Fruit fly (Drosophila melanogaster) whole organism, embryonic: Measurements from ENCODE around the gene CG11668.

ENCODE experiments used
- Awh ChIP-seq: fragments of 200-800 bp; sonication (Bioruptor generic); IDR thresholded peaks from 2 replicates; pipeline ENCODE4, ENCODE4 v1.3.6; 2022; ENCODE audit warnings: missing biosample characterization, missing genetic modification characterization
- B-H2 ChIP-seq: fragments of 200-800 bp; sonication (Bioruptor generic); optimal IDR thresholded peaks from 2 replicates; lab custom pipeline; 2018; ENCODE audit warnings: missing biosample characterization, mild to moderate bottlenecking, missing genetic modification characterization
- CG10654 ChIP-seq: fragments of 200-800 bp; sonication (Bioruptor generic); optimal IDR thresholded peaks from 2 replicates; lab custom pipeline; 2016; ENCODE audit warnings: missing biosample characterization, missing genetic modification characterization
- CG10979 ChIP-seq: fragments of 200-800 bp; sonication (Bioruptor generic); optimal IDR thresholded peaks from 2 replicates; lab custom pipeline; 2018; ENCODE audit warnings: missing biosample characterization, mild to moderate bottlenecking, missing genetic modification characterization, moderate library complexity
- CG11398 ChIP-seq: fragments of 200-800 bp; sonication (Bioruptor generic); optimal IDR thresholded peaks from 2 replicates; lab custom pipeline; 2016; ENCODE audit warnings: missing biosample characterization, missing genetic modification characterization
- CG13775 ChIP-seq: fragments of 200-800 bp; sonication (Bioruptor generic); optimal IDR thresholded peaks from 3 replicates; lab custom pipeline; 2017; ENCODE audit warnings: missing biosample characterization, mild to moderate bottlenecking, missing genetic modification characterization
- CG15696 ChIP-seq: fragments of 200-800 bp; sonication (Bioruptor generic); optimal IDR thresholded peaks from 2 replicates; lab custom pipeline; 2019; ENCODE audit warnings: missing biosample characterization, mild to moderate bottlenecking, missing genetic modification characterization, moderate library complexity
- CG1647 ChIP-seq: fragments of 200-800 bp; sonication (Bioruptor generic); optimal IDR thresholded peaks from 3 replicates; lab custom pipeline; 2016; ENCODE audit warnings: missing biosample characterization, missing genetic modification characterization
- CG17359 ChIP-seq: fragments of 200-800 bp; sonication (Bioruptor generic); optimal IDR thresholded peaks from 3 replicates; lab custom pipeline; 2018; ENCODE audit warnings: missing biosample characterization, mild to moderate bottlenecking, missing genetic modification characterization, moderate library complexity
- CG17361 ChIP-seq: fragments of 200-800 bp; sonication (Bioruptor generic); IDR thresholded peaks from 3 replicates; pipeline ENCODE4 v1.3.6; 2022; ENCODE audit warnings: missing biosample characterization, missing genetic modification characterization
- CG17568 ChIP-seq: fragments of 200-800 bp; sonication (Bioruptor generic); optimal IDR thresholded peaks from 2 replicates; lab custom pipeline; 2018; ENCODE audit warnings: missing biosample characterization, mild to moderate bottlenecking, missing genetic modification characterization, moderate library complexity
- CG18476 ChIP-seq: fragments of 200-800 bp; sonication (Bioruptor generic); optimal IDR thresholded peaks from 2 replicates; lab custom pipeline; 2016; ENCODE audit warnings: missing biosample characterization, mild to moderate bottlenecking, missing genetic modification characterization
- CG18599 ChIP-seq: fragments of 200-800 bp; sonication (Bioruptor generic); optimal IDR thresholded peaks from 3 replicates; lab custom pipeline; 2017; ENCODE audit warnings: missing biosample characterization, missing genetic modification characterization, mild to moderate bottlenecking, moderate library complexity, missing genetic modification reagents
- CG31441 ChIP-seq: fragments of 200-800 bp; sonication (Bioruptor generic); IDR thresholded peaks from 2 replicates; pipeline ENCODE4 v1.3.6; 2022; ENCODE audit warnings: missing biosample characterization, missing genetic modification characterization
- CG33213 ChIP-seq: fragments of 200-800 bp; sonication (Bioruptor generic); optimal IDR thresholded peaks from 3 replicates; lab custom pipeline; 2016; ENCODE audit warnings: missing biosample characterization, missing genetic modification characterization
- CG33557 ChIP-seq: fragments of 200-800 bp; sonication (Bioruptor generic); optimal IDR thresholded peaks from 2 replicates; lab custom pipeline; 2019; ENCODE audit warnings: missing biosample characterization, mild to moderate bottlenecking, missing genetic modification characterization, moderate library complexity
- CG4360 ChIP-seq: fragments of 200-800 bp; sonication (Bioruptor generic); IDR thresholded peaks from 2 replicates; pipeline ENCODE4 v1.3.6; 2022; ENCODE audit warnings: missing biosample characterization, missing genetic modification characterization
- CG6654 ChIP-seq: fragments of 200-800 bp; sonication (Bioruptor generic); optimal IDR thresholded peaks from 2 replicates; lab custom pipeline; 2017; ENCODE audit warnings: missing biosample characterization, mild to moderate bottlenecking, missing genetic modification characterization
- CG6813 ChIP-seq: fragments of 200-800 bp; sonication (Bioruptor generic); optimal IDR thresholded peaks from 2 replicates; lab custom pipeline; 2017; ENCODE audit warnings: missing biosample characterization, missing genetic modification characterization, mild to moderate bottlenecking, moderate library complexity, missing genetic modification reagents
- CG6854 ChIP-seq: fragments of 200-800 bp; sonication (Bioruptor generic); optimal IDR thresholded peaks from 3 replicates; lab custom pipeline; 2017; ENCODE audit warnings: missing biosample characterization, mild to moderate bottlenecking, missing genetic modification characterization
- CG7963 ChIP-seq: fragments of 200-800 bp; sonication (Bioruptor generic); IDR thresholded peaks from 3 replicates; pipeline ENCODE4 v1.3.6; 2022; ENCODE audit warnings: missing biosample characterization, missing genetic modification characterization; ENCODE audit not compliant: partially characterized antibody
- CG8765 ChIP-seq: fragments of 200-800 bp; sonication (Bioruptor generic); IDR thresholded peaks from 2 replicates; pipeline ENCODE4 v1.3.6; 2022; ENCODE audit warnings: missing biosample characterization, missing genetic modification characterization
- CG9797 ChIP-seq: fragments of 200-800 bp; sonication (Bioruptor generic); optimal IDR thresholded peaks from 3 replicates; lab custom pipeline; 2018; ENCODE audit warnings: missing biosample characterization, mild to moderate bottlenecking, missing genetic modification characterization
- CkIIα-i1 ChIP-seq: fragments of 200-800 bp; sonication (Bioruptor generic); IDR thresholded peaks from 2 replicates; pipeline ENCODE4 v1.3.6; 2022; ENCODE audit warnings: missing biosample characterization, missing genetic modification characterization
- Hr3 ChIP-seq: fragments of 200-800 bp; sonication (Bioruptor generic); optimal IDR thresholded peaks from 3 replicates; lab custom pipeline; 2016; ENCODE audit warnings: missing biosample characterization, missing genetic modification characterization
- Hr78 ChIP-seq, 2 experiments: fragments of 200-800 bp in 1 of 2; fragments of >200 bp in 1 of 2; sonication (Bioruptor generic) in 1 of 2; optimal IDR thresholded peaks; 2 replicates each; lab custom pipeline; 2017 to 2019; ENCODE audit warnings: missing biosample characterization in 2 of 2, missing genetic modification characterization in 2 of 2, mild to moderate bottlenecking in 1 of 2, moderate library complexity in 1 of 2
- Kr ChIP-seq: fragments of 200-800 bp; sonication (Bioruptor generic); optimal IDR thresholded peaks from 2 replicates; lab custom pipeline; 2017; ENCODE audit warnings: missing biosample characterization, mild to moderate bottlenecking, missing genetic modification characterization
- Oaz ChIP-seq: fragments of 200-800 bp; sonication (Bioruptor generic); IDR thresholded peaks from 2 replicates; pipeline ENCODE4 v1.3.6; 2022; ENCODE audit warnings: missing biosample characterization, missing genetic modification characterization
- Oli ChIP-seq: fragments of 200-800 bp; sonication (Bioruptor generic); optimal IDR thresholded peaks from 2 replicates; lab custom pipeline; 2018; ENCODE audit warnings: missing biosample characterization, mild to moderate bottlenecking, missing genetic modification characterization, moderate library complexity
- Side ChIP-seq: fragments of 200-800 bp; sonication (Bioruptor generic); optimal IDR thresholded peaks from 2 replicates; lab custom pipeline; 2016; ENCODE audit warnings: missing biosample characterization, missing genetic modification characterization
- Stat92E ChIP-seq, 3 experiments: fragments of >200 bp in 2 of 3; fragments of 200-800 bp in 1 of 3; sonication (Bioruptor generic) in 1 of 3; optimal IDR thresholded peaks; 2 replicates each; lab custom pipeline; 2017 to 2019; ENCODE audit warnings: missing biosample characterization in 3 of 3, missing genetic modification characterization in 3 of 3, mild to moderate bottlenecking in 1 of 3, moderate library complexity in 1 of 3
- Taf1 ChIP-seq: fragments of 200-800 bp; sonication (Bioruptor generic); IDR thresholded peaks from 2 replicates; pipeline ENCODE4 v1.3.6; 2022; ENCODE audit warnings: missing biosample characterization, missing genetic modification characterization
- Xbp1 ChIP-seq: fragments of 200-800 bp; sonication (Bioruptor generic); optimal IDR thresholded peaks from 3 replicates; lab custom pipeline; 2016; ENCODE audit warnings: missing biosample characterization, mild to moderate bottlenecking, missing genetic modification characterization
- ap ChIP-seq: fragments of 200-800 bp; sonication (Bioruptor generic); IDR thresholded peaks from 2 replicates; pipeline ENCODE4 v1.3.6; 2022; ENCODE audit warnings: missing biosample characterization, missing genetic modification characterization
- ase ChIP-seq: fragments of 200-800 bp; sonication (Bioruptor generic); IDR thresholded peaks from 3 replicates; pipeline ENCODE4 v1.3.6; 2022; ENCODE audit warnings: missing biosample characterization, missing genetic modification characterization
- cg ChIP-seq: fragments of 200-800 bp; sonication (Bioruptor generic); optimal IDR thresholded peaks from 3 replicates; lab custom pipeline; 2019; ENCODE audit warnings: missing biosample characterization, mild to moderate bottlenecking, missing genetic modification characterization, moderate library complexity
- ci ChIP-seq: fragments of 200-800 bp; sonication (Bioruptor generic); IDR thresholded peaks from 3 replicates; pipeline ENCODE4 v1.3.6; 2022; ENCODE audit warnings: missing biosample characterization, missing genetic modification characterization
- dysf ChIP-seq: fragments of 200-800 bp; sonication (Bioruptor generic); IDR thresholded peaks from 3 replicates; pipeline ENCODE4 v1.3.6; 2022; ENCODE audit warnings: missing biosample characterization, missing genetic modification characterization
- fd102C ChIP-seq: fragments of 200-800 bp; sonication (Bioruptor generic); optimal IDR thresholded peaks from 2 replicates; lab custom pipeline; 2018; ENCODE audit warnings: missing biosample characterization, mild to moderate bottlenecking, missing genetic modification characterization, moderate library complexity
- lov ChIP-seq, 2 experiments: fragments of 200-800 bp in 1 of 2; fragments of >200 bp in 1 of 2; sonication (Bioruptor generic) in 1 of 2; IDR thresholded peaks in 1 of 2; optimal IDR thresholded peaks in 1 of 2; 2 replicates in 1 of 2; 3 replicates in 1 of 2; pipeline versions ENCODE4 v1.3.6 to Lab custom; 2017 to 2022; ENCODE audit warnings: missing biosample characterization in 1 of 2, missing genetic modification characterization in 1 of 2
- mirr ChIP-seq: fragments of 200-800 bp; sonication (Bioruptor generic); optimal IDR thresholded peaks from 3 replicates; lab custom pipeline; 2018; ENCODE audit warnings: missing biosample characterization, mild to moderate bottlenecking, missing genetic modification characterization
- repo ChIP-seq: fragments of 200-800 bp; sonication (Bioruptor generic); optimal IDR thresholded peaks from 2 replicates; lab custom pipeline; 2016; ENCODE audit warnings: missing biosample characterization, missing genetic modification characterization
- sc ChIP-seq, 3 experiments: fragments of >200 bp in 2 of 3; fragments of 200-800 bp in 1 of 3; sonication (Bioruptor generic) in 1 of 3; optimal IDR thresholded peaks; 2 replicates in 2 of 3; 3 replicates in 1 of 3; lab custom pipeline; 2017; ENCODE audit warnings: mild to moderate bottlenecking in 1 of 3, missing biosample characterization in 1 of 3, missing genetic modification characterization in 1 of 3, missing genetic modification reagents in 1 of 3
- schlank ChIP-seq: fragments of 200-800 bp; sonication (Bioruptor generic); optimal IDR thresholded peaks from 2 replicates; lab custom pipeline; 2018; ENCODE audit warnings: missing biosample characterization, mild to moderate bottlenecking, missing genetic modification characterization
- so ChIP-seq: fragments of 200-800 bp; sonication (Bioruptor generic); IDR thresholded peaks from 3 replicates; pipeline ENCODE4 v1.3.6; 2022; ENCODE audit warnings: missing biosample characterization, missing genetic modification characterization
- sug ChIP-seq: fragments of 200-800 bp; optimal IDR thresholded peaks from 2 replicates; lab custom pipeline; 2019; ENCODE audit warnings: missing biosample characterization, mild to moderate bottlenecking, missing genetic modification characterization, moderate library complexity
- tna ChIP-seq: fragments of 200-800 bp; sonication (Bioruptor generic); IDR thresholded peaks from 2 replicates; pipeline ENCODE4 v1.3.6; 2022; ENCODE audit warnings: missing biosample characterization, missing genetic modification characterization; ENCODE audit not compliant: partially characterized antibody
- twi ChIP-seq: fragments of 200-800 bp; optimal IDR thresholded peaks from 2 replicates; lab custom pipeline; 2019; ENCODE audit warnings: missing biosample characterization, mild to moderate bottlenecking, missing genetic modification characterization, moderate library complexity
- tx ChIP-seq: fragments of 200-800 bp; sonication (Bioruptor generic); optimal IDR thresholded peaks from 2 replicates; lab custom pipeline; 2016; ENCODE audit warnings: missing biosample characterization, missing genetic modification characterization

Gene CG11668

DNA sequence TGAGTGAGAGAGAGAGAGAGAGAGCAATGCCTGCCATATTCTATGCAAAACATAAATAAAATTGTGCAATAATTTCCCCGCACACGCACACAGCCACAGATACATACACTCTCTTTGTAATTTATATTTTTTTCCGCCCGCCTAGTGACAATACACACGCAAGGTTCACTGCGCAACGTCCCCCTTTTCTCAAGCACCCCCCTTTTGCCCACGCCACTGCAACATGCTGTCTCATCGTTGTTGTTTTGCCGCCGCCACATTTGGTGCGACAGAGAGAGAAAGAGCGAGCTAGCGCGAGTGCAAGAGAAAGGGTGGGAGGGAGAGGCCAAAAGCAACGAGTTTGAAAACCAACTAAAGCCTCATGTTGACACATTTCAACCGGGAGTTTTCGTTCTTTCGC lies 25.8 kb upstream of the CG11668 start (continued):
- TF ChIP-seq CG8765 (GFP tag; lab: Robert Waterston, UW): peak; percentile 60; the same call in 1 of the 2 replicates
- no peak for TF ChIP-seq CG17361 (GFP tag; lab: Robert Waterston, UW)
- peak; percentile 38 for TF ChIP-seq Oli
- TF ChIP-seq twi (tag; lab: Kevin White, UChicago): peak; percentile 18
- no peak for TF ChIP-seq CG6854 (GFP tag; lab: Kevin White, UChicago)
- no peak for TF ChIP-seq B-H2
- peak; percentile 16 for TF ChIP-seq CG10654 (GFP tag; lab: Kevin White, UChicago)
- TF ChIP-seq CG33213: peak; percentile 37
- TF ChIP-seq lov (optimal IDR thresholded peaks at IDR 0.05; lab: Kevin White, UChicago): no peak
- TF ChIP-seq lov (GFP tag; IDR thresholded peaks at IDR 0.05; lab: Robert Waterston, UW): 0 out of 3 replicates have a peak, but pooled peaks have one; percentile 57
- TF ChIP-seq CG6813: peak; percentile 46
- peak; percentile 78 for TF ChIP-seq Awh (GFP tag; lab: Robert Waterston, UW)
- TF ChIP-seq Stat92E (GFP tag; optimal IDR thresholded peaks at IDR 0.05; lab: Kevin White, UChicago): no peak
- no peak for TF ChIP-seq CkIIα-i1 (GFP tag; lab: Robert Waterston, UW)
- TF ChIP-seq repo (GFP tag; lab: Kevin White, UChicago): peak; percentile 47
- TF ChIP-seq sc (optimal IDR thresholded peaks at IDR 0.05; lab: Kevin White, UChicago): no peak
- no peak for TF ChIP-seq sc (GFP tag; optimal IDR thresholded peaks at IDR 0.05; lab: Kevin White, UChicago)
- TF ChIP-seq fd102C (GFP tag; lab: Kevin White, UChicago): no peak
- TF ChIP-seq Xbp1 (GFP tag; lab: Kevin White, UChicago): peak; percentile 67
- TF ChIP-seq CG17359: peak; percentile 65
- TF ChIP-seq schlank (tag; lab: Kevin White, UChicago): peak; percentile 29
- TF ChIP-seq tx (GFP tag; lab: Kevin White, UChicago): peak; percentile 21
- no peak for TF ChIP-seq CG17568 (GFP tag; lab: Kevin White, UChicago)
- no peak for TF ChIP-seq Taf1
- peak; percentile 69; the same call in 2 of the 3 replicates for TF ChIP-seq ase (GFP tag; lab: Robert Waterston, UW)
- TF ChIP-seq CG11398: no peak
- TF ChIP-seq cg (GFP tag; lab: Kevin White, UChicago): peak; percentile 77
- TF ChIP-seq CG10979 (tag; lab: Kevin White, UChicago): peak; percentile 47
- TF ChIP-seq CG7963 (GFP tag; lab: Robert Waterston, UW): no peak
- peak in 1 of 2 experiments; percentile 11 for TF ChIP-seq Hr78 (GFP tag; optimal IDR thresholded peaks at IDR 0.05; lab: Kevin White, UChicago)
- no peak for TF ChIP-seq Kr (GFP tag; lab: Kevin White, UChicago)
- TF ChIP-seq mirr: peak; percentile 3
- TF ChIP-seq CG9797 (GFP tag; lab: Kevin White, UChicago): no peak
- TF ChIP-seq Hr3 (GFP tag; lab: Kevin White, UChicago): peak; percentile 46
- 0 out of 3 replicates have a peak, but pooled peaks have one; percentile 47 for TF ChIP-seq so (GFP tag; lab: Robert Waterston, UW)
- peak; percentile 55 for TF ChIP-seq Side
- TF ChIP-seq CG18599: peak; percentile 73
- no peak for TF ChIP-seq CG6654 (GFP tag; lab: Kevin White, UChicago)
- peak; percentile 1 for TF ChIP-seq sug (tag; lab: Kevin White, UChicago)
- TF ChIP-seq ci: peak; percentile 82
- no peak for TF ChIP-seq CG18476 (GFP tag; lab: Kevin White, UChicago)
- peak; percentile 41 for TF ChIP-seq CG13775 (GFP tag; lab: Kevin White, UChicago)
- TF ChIP-seq CG31441 (GFP tag; lab: Robert Waterston, UW): no peak; the same call in 1 of the 2 replicates
- TF ChIP-seq CG4360 (GFP tag; lab: Robert Waterston, UW): peak; percentile 53; the same call in 1 of the 2 replicates
- TF ChIP-seq ap (GFP tag; lab: Robert Waterston, UW): peak; percentile 62
- peak; percentile 41; the same call in 1 of the 2 replicates for TF ChIP-seq Oaz (GFP tag; lab: Robert Waterston, UW)
- no peak for TF ChIP-seq tna (GFP tag; lab: Robert Waterston, UW)
- peak; percentile 66 for TF ChIP-seq CG1647 (GFP tag; lab: Kevin White, UChicago)
- TF ChIP-seq dysf: peak; percentile 77
- peak; percentile 14 for TF ChIP-seq CG15696 (tag; lab: Kevin White, UChicago)
- TF ChIP-seq CG33557 (GFP tag; lab: Kevin White, UChicago): no peak
